Fruit fly (Drosophila melanogaster) whole organism, embryonic: ENCODE measurements around the gene CG14667.

Experiments used
- Atf3 ChIP-seq: fragments of 200-800 bp; sonication (Bioruptor generic); optimal IDR thresholded peaks from 3 replicates; lab custom pipeline; 2016; ENCODE audit warnings: missing biosample characterization, missing genetic modification characterization
- BtbVII ChIP-seq: fragments of 200-800 bp; sonication (Bioruptor generic); optimal IDR thresholded peaks from 3 replicates; lab custom pipeline; 2017; ENCODE audit warnings: missing biosample characterization, mild to moderate bottlenecking, missing genetic modification characterization
- C15 ChIP-seq: fragments of 200-800 bp; sonication (Bioruptor generic); IDR thresholded peaks from 3 replicates; pipeline ENCODE4 v1.3.6; 2022; ENCODE audit warnings: missing biosample characterization, missing genetic modification characterization
- CG1024 ChIP-seq: fragments of 200-800 bp; sonication (Bioruptor generic); IDR thresholded peaks from 2 replicates; pipeline ENCODE4 v1.3.6; 2022; ENCODE audit warnings: missing biosample characterization, missing genetic modification characterization
- CG12744 ChIP-seq: fragments of 200-800 bp; sonication (Bioruptor generic); optimal IDR thresholded peaks from 2 replicates; lab custom pipeline; 2016; ENCODE audit warnings: missing biosample characterization, missing genetic modification characterization
- CG12769 ChIP-seq: fragments of 200-800 bp; sonication (Bioruptor generic); optimal IDR thresholded peaks from 2 replicates; lab custom pipeline; 2019; ENCODE audit warnings: missing biosample characterization, mild to moderate bottlenecking, missing genetic modification characterization, moderate library complexity
- CG14667 ChIP-seq: fragments of 200-800 bp; sonication (Bioruptor generic); IDR thresholded peaks from 2 replicates; pipeline ENCODE4 v1.3.6; 2022; ENCODE audit warnings: missing biosample characterization, missing genetic modification characterization
- CG15073 ChIP-seq: fragments of 200-800 bp; sonication (Bioruptor generic); optimal IDR thresholded peaks from 2 replicates; lab custom pipeline; 2016; ENCODE audit warnings: missing biosample characterization, missing genetic modification characterization
- CG16813 ChIP-seq: fragments of 200-800 bp; sonication (Bioruptor generic); IDR thresholded peaks from 3 replicates; pipeline ENCODE4 v1.3.6; 2022; ENCODE audit warnings: missing biosample characterization, missing genetic modification characterization; ENCODE audit not compliant: partially characterized antibody
- CG2129 ChIP-seq: fragments of 200-800 bp; sonication (Bioruptor generic); IDR thresholded peaks from 2 replicates; pipeline ENCODE4 v1.3.6; 2022; ENCODE audit warnings: missing biosample characterization, missing genetic modification characterization; ENCODE audit not compliant: partially characterized antibody
- CG31441 ChIP-seq: fragments of 200-800 bp; sonication (Bioruptor generic); IDR thresholded peaks from 2 replicates; pipeline ENCODE4 v1.3.6; 2022; ENCODE audit warnings: missing biosample characterization, missing genetic modification characterization
- CG3407 ChIP-seq: fragments of 200-800 bp; sonication (Bioruptor generic); optimal IDR thresholded peaks from 2 replicates; lab custom pipeline; 2018; ENCODE audit warnings: missing biosample characterization, mild to moderate bottlenecking, missing genetic modification characterization
- CG4404 ChIP-seq: fragments of 200-800 bp; sonication (Bioruptor generic); IDR thresholded peaks from 2 replicates; pipeline ENCODE4 v1.3.6; 2022; ENCODE audit warnings: missing biosample characterization, missing genetic modification characterization
- CG4424 ChIP-seq: fragments of 200-800 bp; sonication (Bioruptor generic); optimal IDR thresholded peaks from 3 replicates; lab custom pipeline; 2016; ENCODE audit warnings: missing biosample characterization, missing genetic modification characterization
- CG4730 ChIP-seq: fragments of 200-800 bp; sonication (Bioruptor generic); IDR thresholded peaks from 2 replicates; pipeline ENCODE4 v1.3.6; 2022; ENCODE audit warnings: missing biosample characterization, missing genetic modification characterization
- CG4820 ChIP-seq: fragments of 200-800 bp; sonication (Bioruptor generic); optimal IDR thresholded peaks from 3 replicates; lab custom pipeline; 2016; ENCODE audit warnings: missing biosample characterization, missing genetic modification characterization
- CG5953 ChIP-seq: fragments of 200-800 bp; sonication (Bioruptor generic); IDR thresholded peaks from 2 replicates; pipeline ENCODE4 v1.3.6; 2022; ENCODE audit warnings: missing biosample characterization, missing genetic modification characterization
- CG6254 ChIP-seq: fragments of 200-800 bp; sonication (Bioruptor generic); optimal IDR thresholded peaks from 3 replicates; lab custom pipeline; 2017; ENCODE audit warnings: mild to moderate bottlenecking, missing biosample characterization, missing genetic modification reagents, missing genetic modification characterization
- CG7556 ChIP-seq: fragments of 200-800 bp; sonication (Bioruptor generic); optimal IDR thresholded peaks from 2 replicates; lab custom pipeline; 2017; ENCODE audit warnings: missing biosample characterization, mild to moderate bottlenecking, missing genetic modification characterization
- CG7745 ChIP-seq: fragments of 200-800 bp; sonication (Bioruptor generic); optimal IDR thresholded peaks from 2 replicates; lab custom pipeline; 2018; ENCODE audit warnings: missing biosample characterization, mild to moderate bottlenecking, missing genetic modification characterization, moderate library complexity
- CG8089 ChIP-seq: fragments of 200-800 bp; sonication (Bioruptor generic); optimal IDR thresholded peaks from 3 replicates; lab custom pipeline; 2016; ENCODE audit warnings: missing biosample characterization, missing genetic modification characterization
- CG8281 ChIP-seq: fragments of 200-800 bp; sonication (Bioruptor generic); optimal IDR thresholded peaks from 2 replicates; lab custom pipeline; 2018; ENCODE audit warnings: missing biosample characterization, mild to moderate bottlenecking, missing genetic modification characterization, moderate library complexity
- D19B ChIP-seq: fragments of 200-800 bp; sonication (Bioruptor generic); optimal IDR thresholded peaks from 2 replicates; lab custom pipeline; 2017; ENCODE audit warnings: missing biosample characterization, mild to moderate bottlenecking, missing genetic modification characterization
- Dad ChIP-seq: fragments of 200-800 bp; sonication (Bioruptor generic); optimal IDR thresholded peaks from 3 replicates; lab custom pipeline; 2016; ENCODE audit warnings: missing biosample characterization, missing genetic modification characterization
- Doc2 ChIP-seq: fragments of 200-800 bp; sonication (Bioruptor generic); IDR thresholded peaks from 2 replicates; pipeline ENCODE4 v1.3.6; 2022; ENCODE audit warnings: missing biosample characterization, missing genetic modification characterization
- Doc3 ChIP-seq: fragments of 200-800 bp; sonication (Bioruptor generic); IDR thresholded peaks from 3 replicates; pipeline ENCODE4 v1.3.6; 2022; ENCODE audit warnings: missing biosample characterization, missing genetic modification characterization; ENCODE audit not compliant: partially characterized antibody
- Drgx ChIP-seq: fragments of 200-800 bp; sonication (Bioruptor generic); IDR thresholded peaks from 2 replicates; pipeline ENCODE4 v1.3.6; 2022; ENCODE audit warnings: missing biosample characterization, missing genetic modification characterization
- Neu2 ChIP-seq: fragments of 200-800 bp; sonication (Bioruptor generic); optimal IDR thresholded peaks from 3 replicates; lab custom pipeline; 2016; ENCODE audit warnings: missing biosample characterization, missing genetic modification characterization, borderline replicate concordance
- ap ChIP-seq: fragments of 200-800 bp; sonication (Bioruptor generic); IDR thresholded peaks from 2 replicates; pipeline ENCODE4 v1.3.6; 2022; ENCODE audit warnings: missing biosample characterization, missing genetic modification characterization
- br ChIP-seq: fragments of >200 bp; optimal IDR thresholded peaks from 2 replicates; lab custom pipeline; 2017
- corto ChIP-seq: fragments of 200-800 bp; sonication (Bioruptor generic); optimal IDR thresholded peaks from 2 replicates; lab custom pipeline; 2016; ENCODE audit warnings: missing biosample characterization, mild to moderate bottlenecking, missing genetic modification characterization, moderate library complexity
- crc ChIP-seq: fragments of 200-800 bp; sonication (Bioruptor generic); optimal IDR thresholded peaks from 2 replicates; lab custom pipeline; 2016; ENCODE audit warnings: missing biosample characterization, missing genetic modification characterization
- dimm ChIP-seq: fragments of 200-800 bp; sonication (Bioruptor generic); IDR thresholded peaks from 2 replicates; pipeline ENCODE4 v1.3.6; 2022; ENCODE audit warnings: missing biosample characterization, missing genetic modification characterization
- dm ChIP-seq: fragments of 200-800 bp; sonication (Bioruptor generic); optimal IDR thresholded peaks from 3 replicates; lab custom pipeline; 2016; ENCODE audit warnings: missing biosample characterization, missing genetic modification characterization
- fru ChIP-seq: fragments of >200 bp; optimal IDR thresholded peaks from 2 replicates; lab custom pipeline; 2017
- gt ChIP-seq: fragments of 200-800 bp; sonication (Bioruptor generic); IDR thresholded peaks from 2 replicates; pipeline ENCODE4 v1.3.6; 2022; ENCODE audit warnings: missing biosample characterization, missing genetic modification characterization
- insv ChIP-seq, 2 experiments: fragments of 200-800 bp; sonication (Bioruptor generic); optimal IDR thresholded peaks; 3 replicates each; lab custom pipeline; 2016 to 2018; ENCODE audit warnings: missing biosample characterization in 2 of 2, missing genetic modification characterization in 2 of 2
- lmd ChIP-seq: fragments of 200-800 bp; sonication (Bioruptor generic); IDR thresholded peaks from 2 replicates; pipeline ENCODE4 v1.3.6; 2022; ENCODE audit warnings: missing biosample characterization, missing genetic modification characterization
- nmo ChIP-seq: fragments of 200-800 bp; sonication (Bioruptor generic); optimal IDR thresholded peaks from 2 replicates; lab custom pipeline; 2018; ENCODE audit warnings: missing biosample characterization, mild to moderate bottlenecking, missing genetic modification characterization, moderate library complexity
- nom ChIP-seq: fragments of 200-800 bp; sonication (Bioruptor generic); optimal IDR thresholded peaks from 2 replicates; lab custom pipeline; 2017; ENCODE audit warnings: missing biosample characterization, missing genetic modification characterization, mild to moderate bottlenecking, moderate library complexity, missing genetic modification reagents
- onecut ChIP-seq: fragments of 200-800 bp; sonication (Bioruptor generic); IDR thresholded peaks from 2 replicates; pipeline ENCODE4 v1.3.6; 2022; ENCODE audit warnings: missing biosample characterization, missing genetic modification characterization
- org-1 ChIP-seq: fragments of 200-800 bp; sonication (Bioruptor generic); optimal IDR thresholded peaks from 2 replicates; lab custom pipeline; 2017; ENCODE audit warnings: missing biosample characterization, missing genetic modification characterization
- otp ChIP-seq: fragments of 200-800 bp; sonication (Bioruptor generic); IDR thresholded peaks from 3 replicates; pipeline ENCODE4, ENCODE4 v1.3.6; 2022; ENCODE audit warnings: missing biosample characterization, missing genetic modification characterization
- peb ChIP-seq: fragments of 200-800 bp; sonication (Bioruptor generic); IDR thresholded peaks from 2 replicates; pipeline ENCODE4 v1.3.6; 2022; ENCODE audit warnings: missing biosample characterization, missing genetic modification characterization
- prd ChIP-seq, 3 experiments: fragments of >200 bp in 2 of 3; fragments of 200-800 bp in 1 of 3; sonication (Bioruptor generic) in 1 of 3; optimal IDR thresholded peaks in 2 of 3; IDR thresholded peaks in 1 of 3; 2 replicates in 2 of 3; 3 replicates in 1 of 3; pipeline versions ENCODE4 v1.3.6 to Lab custom; 2017 to 2022; ENCODE audit warnings: missing biosample characterization in 1 of 3, missing genetic modification characterization in 1 of 3
- scrt ChIP-seq: fragments of 200-800 bp; sonication (Bioruptor generic); optimal IDR thresholded peaks from 2 replicates; lab custom pipeline; 2018; ENCODE audit warnings: missing biosample characterization, mild to moderate bottlenecking, missing genetic modification characterization, moderate library complexity
- shn ChIP-seq: fragments of 200-800 bp; sonication (Bioruptor generic); optimal IDR thresholded peaks from 3 replicates; lab custom pipeline; 2016; ENCODE audit warnings: missing biosample characterization, missing genetic modification characterization
- slou ChIP-seq: fragments of 200-800 bp; sonication (Bioruptor generic); optimal IDR thresholded peaks from 3 replicates; lab custom pipeline; 2016; ENCODE audit warnings: missing biosample characterization, missing genetic modification characterization
- slp2 ChIP-seq: fragments of 200-800 bp; sonication (Bioruptor generic); optimal IDR thresholded peaks from 2 replicates; lab custom pipeline; 2016; ENCODE audit warnings: missing biosample characterization, missing genetic modification characterization
- stwl ChIP-seq: fragments of 200-800 bp; sonication (Bioruptor generic); optimal IDR thresholded peaks from 3 replicates; lab custom pipeline; 2018; ENCODE audit warnings: missing biosample characterization, mild to moderate bottlenecking, missing genetic modification characterization, moderate library complexity
- tna ChIP-seq: fragments of 200-800 bp; sonication (Bioruptor generic); IDR thresholded peaks from 2 replicates; pipeline ENCODE4 v1.3.6; 2022; ENCODE audit warnings: missing biosample characterization, missing genetic modification characterization; ENCODE audit not compliant: partially characterized antibody
- yki ChIP-seq: fragments of >200 bp; optimal IDR thresholded peaks from 3 replicates; lab custom pipeline; 2018

CG14667 gene

dm6 chr3R:5393742-5394391, 19.0 kb downstream of the CG14667 start, which contains the start of gene CG1172 (continued):
- TF ChIP-seq org-1, result no peak
- TF ChIP-seq C15 (GFP tag; lab: Robert Waterston, UW), result no peak
- no peak for TF ChIP-seq nom (GFP tag; lab: Kevin White, UChicago)
- TF ChIP-seq CG8089, result no peak
- no peak for TF ChIP-seq CG7556
- no peak for TF ChIP-seq otp
- no peak for TF ChIP-seq CG4820 (GFP tag; lab: Kevin White, UChicago)
- no peak for TF ChIP-seq scrt
- no peak for TF ChIP-seq CG5953 (GFP tag; lab: Robert Waterston, UW)
- TF ChIP-seq CG7745 (tag; lab: Kevin White, UChicago), result no peak
- TF ChIP-seq CG16813 (GFP tag; lab: Robert Waterston, UW), result peak; percentile 79
- no peak for TF ChIP-seq CG14667 (GFP tag; lab: Robert Waterston, UW)
- no peak for TF ChIP-seq CG12769
- no peak for TF ChIP-seq dimm (GFP tag; lab: Robert Waterston, UW)
- no peak for TF ChIP-seq br (lab: Kevin White, UChicago)
- no peak for TF ChIP-seq slou (GFP tag; lab: Kevin White, UChicago)
- TF ChIP-seq CG4730 (GFP tag; lab: Robert Waterston, UW), result no peak
- no peak for TF ChIP-seq Doc2 (GFP tag; lab: Robert Waterston, UW)
- TF ChIP-seq CG15073 (GFP tag; lab: Kevin White, UChicago), result no peak
- TF ChIP-seq dm, result peak; percentile 6
- TF ChIP-seq Doc3 (GFP tag; lab: Robert Waterston, UW), result peak; percentile 66
- no peak for TF ChIP-seq shn
- no peak; the same call in 1 of the 2 replicates for TF ChIP-seq CG31441 (GFP tag; lab: Robert Waterston, UW)
- no peak for TF ChIP-seq Dad
- TF ChIP-seq Neu2 (GFP tag; lab: Kevin White, UChicago), result no peak
- TF ChIP-seq tna (GFP tag; lab: Robert Waterston, UW), result no peak; the same call in 1 of the 2 replicates
- TF ChIP-seq Atf3 (GFP tag; lab: Kevin White, UChicago), result no peak
- TF ChIP-seq CG3407 (GFP tag; lab: Kevin White, UChicago), result no peak
- peak; percentile 96 for TF ChIP-seq stwl (tag; lab: Kevin White, UChicago)
- TF ChIP-seq ap (GFP tag; lab: Robert Waterston, UW), result no peak
- TF ChIP-seq CG4424 (GFP tag; lab: Kevin White, UChicago), result no peak
- peak in 1 of 2 experiments; percentile 6 for TF ChIP-seq insv (GFP tag; optimal IDR thresholded peaks at IDR 0.05; lab: Kevin White, UChicago)
- TF ChIP-seq CG8281 (tag; lab: Kevin White, UChicago), result no peak
- no peak for TF ChIP-seq prd (optimal IDR thresholded peaks at IDR 0.05; lab: Kevin White, UChicago)
- TF ChIP-seq prd (GFP tag; IDR thresholded peaks at IDR 0.05; lab: Robert Waterston, UW), result no peak
- no peak for TF ChIP-seq Drgx
- TF ChIP-seq CG1024 (GFP tag; lab: Robert Waterston, UW), result no peak
- no peak for TF ChIP-seq onecut (GFP tag; lab: Robert Waterston, UW)
- no peak for TF ChIP-seq CG6254 (GFP tag; lab: Kevin White, UChicago)
- TF ChIP-seq BtbVII (GFP tag; lab: Kevin White, UChicago), result no peak
- TF ChIP-seq CG12744, result no peak
- TF ChIP-seq fru (lab: Kevin White, UChicago), result no peak
- no peak for TF ChIP-seq yki (lab: Kevin White, UChicago)
- peak; percentile 37; the same call in 1 of the 2 replicates for TF ChIP-seq CG2129 (GFP tag; lab: Robert Waterston, UW)
- peak; percentile 49 for TF ChIP-seq nmo (GFP tag; lab: Kevin White, UChicago)
- TF ChIP-seq crc (GFP tag; lab: Kevin White, UChicago), result no peak
- no peak for TF ChIP-seq peb (GFP tag; lab: Robert Waterston, UW)
- TF ChIP-seq slp2 (GFP tag; lab: Kevin White, UChicago), result no peak
- TF ChIP-seq D19B (GFP tag; lab: Kevin White, UChicago), result no peak
- no peak for TF ChIP-seq corto (GFP tag; lab: Kevin White, UChicago)
- no peak for TF ChIP-seq lmd (GFP tag; lab: Robert Waterston, UW)
- TF ChIP-seq gt (GFP tag; lab: Robert Waterston, UW), result no peak
- TF ChIP-seq CG4404, result no peak
